Worm (Caenorhabditis elegans) whole organism, L1 larva: ENCODE results near the gene C36B7.6.

Experiments used
- aly-2 ChIP-seq: fragments of 150-350 bp; optimal IDR thresholded peaks from 2 replicates; lab custom pipeline; 2014; ENCODE audit warnings: missing biosample characterization, missing genetic modification characterization
- ama-1 ChIP-seq: fragments of 150-350 bp; optimal IDR thresholded peaks from 2 replicates; lab custom pipeline; 2014
- blmp-1 ChIP-seq: fragments of 150-350 bp; optimal IDR thresholded peaks from 2 replicates; lab custom pipeline; 2014; ENCODE audit warnings: missing biosample characterization, missing genetic modification characterization
- efl-1 ChIP-seq, 4 experiments: fragments of 150-350 bp; optimal IDR thresholded peaks in 3 of 4; peaks in 1 of 4; 1 replicate in 1 of 4; 2 replicates in 3 of 4; lab custom pipeline; 2014; ENCODE audit warnings: missing biosample characterization in 2 of 4, missing genetic modification characterization in 2 of 4, missing genetic modification reagents in 2 of 4
- elt-3 ChIP-seq, 6 experiments: fragments of 150-350 bp in 1 of 6; sonication (generic microtip); optimal IDR thresholded peaks; 2 replicates each; lab custom pipeline; 2017 to 2018; ENCODE audit warnings: missing biosample characterization in 6 of 6, missing genetic modification characterization in 6 of 6, inconsistent platforms in 1 of 6
- ets-5 ChIP-seq: fragments of 200-800 bp; sonication (Bioruptor generic); IDR thresholded peaks from 2 replicates; pipeline ENCODE4 v1.3.6; 2022; ENCODE audit warnings: missing genetic modification characterization, missing compliant biosample characterization
- hlh-17 ChIP-seq: fragments of 200-800 bp; sonication (Bioruptor generic); optimal IDR thresholded peaks from 2 replicates; lab custom pipeline; 2018; ENCODE audit warnings: missing genetic modification characterization, mild to moderate bottlenecking, missing compliant biosample characterization, moderate library complexity, borderline replicate concordance
- hpl-2 ChIP-seq: fragments of 150-350 bp; optimal IDR thresholded peaks from 2 replicates; lab custom pipeline; 2014; ENCODE audit warnings: missing biosample characterization, missing genetic modification reagents, missing genetic modification characterization
- jun-1 ChIP-seq: fragments of 150-350 bp; optimal IDR thresholded peaks from 2 replicates; lab custom pipeline; 2014; ENCODE audit warnings: missing biosample characterization, missing genetic modification reagents, missing genetic modification characterization
- nhr-12 ChIP-seq: sonication (generic microtip); optimal IDR thresholded peaks from 2 replicates; lab custom pipeline; 2017; ENCODE audit warnings: missing biosample characterization, missing genetic modification characterization
- nhr-77 ChIP-seq: fragments of 150-350 bp; optimal IDR thresholded peaks from 2 replicates; lab custom pipeline; 2014; ENCODE audit warnings: missing biosample characterization, missing genetic modification characterization
- nhr-84 ChIP-seq: sonication (generic microtip); optimal IDR thresholded peaks from 2 replicates; lab custom pipeline; 2017; ENCODE audit warnings: missing biosample characterization, missing genetic modification characterization
- skn-1 ChIP-seq: fragments of 150-350 bp; optimal IDR thresholded peaks from 2 replicates; lab custom pipeline; 2014; ENCODE audit warnings: missing biosample characterization, missing genetic modification characterization
- snpc-4 ChIP-seq: fragments of 150-350 bp; optimal IDR thresholded peaks from 2 replicates; lab custom pipeline; 2014; ENCODE audit warnings: missing biosample characterization, missing genetic modification characterization

DNA sequence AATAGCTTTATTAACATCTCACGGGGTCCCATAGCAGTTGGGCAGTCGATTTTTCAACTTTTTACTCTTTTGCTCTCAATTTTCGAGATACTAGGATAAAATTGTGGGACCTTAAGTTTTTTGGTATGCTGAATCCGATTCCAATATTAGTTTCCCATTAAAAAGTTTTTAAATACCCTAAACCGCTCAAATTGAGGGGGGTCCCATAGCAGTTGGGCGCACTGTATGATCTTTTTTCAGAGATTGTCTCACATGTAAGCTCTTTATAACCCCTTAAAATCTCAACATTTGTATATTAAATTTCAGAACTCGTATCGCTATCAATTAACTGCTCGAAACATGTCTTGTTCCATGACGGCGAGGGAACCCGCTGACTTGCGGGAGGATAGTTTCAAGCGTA is 6.0 kb upstream of the C36B7.6 start, which contains the start of gene C36B7.2:
- TF ChIP-seq blmp-1 (tag; lab: Kevin White, UChicago) (no peak), nhr-77 (no peak), hlh-17 (GFP tag; lab: Kevin White, UChicago) (no peak), aly-2 (tag; lab: Kevin White, UChicago) (no peak), skn-1 (tag; lab: Kevin White, UChicago) (no peak), elt-3 (tag; optimal IDR thresholded peaks at IDR 0.05; lab: Kevin White, UChicago) (no peak), nhr-12 (tag; lab: Kevin White, UChicago) (no peak), nhr-84 (tag; lab: Kevin White, UChicago) (no peak), hpl-2 (GFP tag; lab: Kevin White, UChicago) (no peak), jun-1 (tag; lab: Kevin White, UChicago) (no peak), ama-1 (lab: Kevin White, UChicago) (no peak), snpc-4 (tag; lab: Kevin White, UChicago) (no peak), efl-1 (optimal IDR thresholded peaks at IDR 0.05; lab: Kevin White, UChicago) (no peak), efl-1 (GFP tag; optimal IDR thresholded peaks at IDR 0.05 in 1 of 2; lab: Kevin White, UChicago) (no peak), ets-5 (GFP tag; lab: Robert Waterston, UW) (no peak)
